Worm (Caenorhabditis elegans) whole organism, L3 larva: ENCODE results near the gene fos-1.

Experiments
- ama-1 ChIP-seq: fragments of 150-350 bp; optimal IDR thresholded peaks from 2 replicates; lab custom pipeline; 2018
- egl-27 ChIP-seq: sonication (generic microtip); optimal IDR thresholded peaks from 4 replicates; lab custom pipeline; 2017; ENCODE audit warnings: missing biosample characterization, missing genetic modification reagents, missing genetic modification characterization
- hmg-11 ChIP-seq: sonication (generic microtip); optimal IDR thresholded peaks from 2 replicates; lab custom pipeline; 2016; ENCODE audit warnings: missing genetic modification characterization, missing compliant biosample characterization
- nhr-11 ChIP-seq: fragments of 150-350 bp; optimal IDR thresholded peaks from 2 replicates; lab custom pipeline; 2014; ENCODE audit warnings: missing biosample characterization, missing genetic modification characterization
- nhr-12 ChIP-seq: fragments of 150-350 bp; optimal IDR thresholded peaks from 2 replicates; lab custom pipeline; 2014; ENCODE audit warnings: missing biosample characterization, missing genetic modification characterization
- nhr-237 ChIP-seq: fragments of 150-350 bp; optimal IDR thresholded peaks from 2 replicates; lab custom pipeline; 2014; ENCODE audit warnings: missing biosample characterization, missing genetic modification characterization
- nhr-28 ChIP-seq: fragments of 150-350 bp; optimal IDR thresholded peaks from 2 replicates; lab custom pipeline; 2014; ENCODE audit warnings: missing biosample characterization, missing genetic modification characterization
- nhr-76 ChIP-seq: fragments of 150-350 bp; sonication (generic microtip); optimal IDR thresholded peaks from 5 replicates; lab custom pipeline; 2014; ENCODE audit warnings: missing biosample characterization, missing genetic modification characterization
- nhr-77 ChIP-seq: fragments of 150-350 bp; optimal IDR thresholded peaks from 2 replicates; lab custom pipeline; 2014; ENCODE audit warnings: missing biosample characterization, missing genetic modification characterization
- pha-4 ChIP-seq: fragments of 150-350 bp; optimal IDR thresholded peaks from 2 replicates; lab custom pipeline; 2014; ENCODE audit warnings: missing biosample characterization, missing genetic modification reagents, missing genetic modification characterization
- skn-1 ChIP-seq: fragments of 150-350 bp; optimal IDR thresholded peaks from 2 replicates; lab custom pipeline; 2014; ENCODE audit warnings: missing biosample characterization, missing genetic modification characterization
- unc-39 ChIP-seq: sonication (generic microtip); optimal IDR thresholded peaks from 4 replicates; lab custom pipeline; 2017; ENCODE audit warnings: missing biosample characterization, missing genetic modification characterization
- unc-62 ChIP-seq: fragments of 150-350 bp; sonication (generic microtip); optimal IDR thresholded peaks from 4 replicates; lab custom pipeline; 2014; ENCODE audit warnings: missing biosample characterization, missing genetic modification reagents, missing genetic modification characterization
- ztf-4 ChIP-seq: fragments of 150-350 bp; optimal IDR thresholded peaks from 2 replicates; lab custom pipeline; 2014; ENCODE audit warnings: missing biosample characterization, missing genetic modification characterization

DNA sequence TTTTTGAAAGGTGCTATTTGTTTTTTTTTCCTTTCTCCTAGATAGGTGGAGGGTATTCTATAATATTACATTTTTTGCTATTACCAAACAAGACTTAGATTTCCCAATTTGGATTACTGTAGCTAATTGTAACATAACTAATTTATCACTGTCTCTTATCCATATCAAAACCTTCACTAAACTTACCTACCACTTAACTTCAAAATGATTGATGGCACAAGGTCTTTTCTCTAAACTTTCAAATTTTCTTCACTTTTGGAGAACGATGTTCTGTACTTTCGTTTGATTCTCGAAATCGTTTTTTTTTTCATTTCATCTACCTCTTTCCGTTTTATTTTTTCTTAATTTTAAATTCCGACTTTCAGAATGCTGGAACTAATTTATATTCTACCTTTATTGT is 20.0 kb upstream of the fos-1 start, which contains the start of gene dhs-16:
- no peak for TF ChIP-seq hmg-11 (tag; lab: Kevin White, UChicago)
- TF ChIP-seq nhr-12 (tag; lab: Kevin White, UChicago): no peak
- no peak for TF ChIP-seq pha-4 (tag; lab: Kevin White, UChicago)
- no peak for TF ChIP-seq nhr-76
- no peak for TF ChIP-seq unc-62
- no peak for TF ChIP-seq ztf-4
- no peak for TF ChIP-seq nhr-11 (tag; lab: Kevin White, UChicago)
- no peak for TF ChIP-seq skn-1
- no peak for TF ChIP-seq unc-39
- TF ChIP-seq ama-1 (lab: Kevin White, UChicago): no peak
- TF ChIP-seq egl-27 (tag; lab: Kevin White, UChicago): no peak
- TF ChIP-seq nhr-77 (tag; lab: Kevin White, UChicago): no peak
- TF ChIP-seq nhr-28: no peak
- TF ChIP-seq nhr-237 (tag; lab: Kevin White, UChicago): no peak
